Worm (Caenorhabditis elegans) whole organism, early embryonic: Measurements from ENCODE around the gene T26E4.2.
"Not testable (repeated sequence)": the region's sequence is repeated elsewhere in the genome, so short reads cannot be mapped to it uniquely, and the experiment has no call there.

Experiments used
- B0310.2 ChIP-seq: sonication (generic microtip); optimal IDR thresholded peaks from 2 replicates; lab custom pipeline; 2016; ENCODE audit warnings: mild to moderate bottlenecking, missing genetic modification characterization, missing compliant biosample characterization
- F13C5.2 ChIP-seq: sonication (generic microtip); optimal IDR thresholded peaks from 2 replicates; lab custom pipeline; 2017; ENCODE audit warnings: mild to moderate bottlenecking, missing genetic modification characterization, inconsistent platforms, missing compliant biosample characterization
- aly-1 ChIP-seq: sonication (generic microtip); optimal IDR thresholded peaks from 2 replicates; lab custom pipeline; 2016; ENCODE audit warnings: missing genetic modification characterization, missing compliant biosample characterization
- ama-1 ChIP-seq: fragments of 150-350 bp; optimal IDR thresholded peaks from 2 replicates; lab custom pipeline; 2014
- ceh-13 ChIP-seq: fragments of 200-800 bp; sonication (Bioruptor generic); optimal IDR thresholded peaks from 2 replicates; lab custom pipeline; 2018; ENCODE audit warnings: mild to moderate bottlenecking, missing genetic modification characterization, missing compliant biosample characterization
- ceh-36 ChIP-seq: sonication (generic microtip); optimal IDR thresholded peaks from 2 replicates; lab custom pipeline; 2016; ENCODE audit warnings: missing genetic modification characterization, inconsistent platforms, missing compliant biosample characterization
- ets-7 ChIP-seq: sonication (generic microtip); optimal IDR thresholded peaks from 2 replicates; lab custom pipeline; 2016; ENCODE audit warnings: missing genotype, missing genetic modification characterization, missing compliant biosample characterization
- flt-1 ChIP-seq: fragments of 200-800 bp; sonication (Bioruptor generic); IDR thresholded peaks from 2 replicates; pipeline ENCODE4 v1.3.6; 2022; ENCODE audit warnings: missing genetic modification characterization, missing compliant biosample characterization
- hmbx-1 ChIP-seq: sonication (generic microtip); optimal IDR thresholded peaks from 2 replicates; lab custom pipeline; 2016; ENCODE audit warnings: mild to moderate bottlenecking, missing genetic modification characterization, missing compliant biosample characterization
- hmg-4 ChIP-seq: fragments of 200-800 bp; sonication (Bioruptor generic); optimal IDR thresholded peaks from 2 replicates; lab custom pipeline; 2018; ENCODE audit warnings: mild to moderate bottlenecking, missing genetic modification characterization, missing compliant biosample characterization
- pes-1 ChIP-seq: fragments of 200-800 bp; sonication (Bioruptor generic); IDR thresholded peaks from 2 replicates; pipeline ENCODE4 v1.3.6; 2022; ENCODE audit warnings: missing genetic modification reagents, missing genetic modification characterization, missing compliant biosample characterization
- scrt-1 ChIP-seq: fragments of 200-800 bp; sonication (Bioruptor generic); IDR thresholded peaks from 2 replicates; pipeline ENCODE4 v1.3.6; 2022; ENCODE audit warnings: missing genetic modification characterization, missing compliant biosample characterization
- sea-1 ChIP-seq: fragments of 200-800 bp; sonication (Bioruptor generic); conservative IDR thresholded peaks from 2 replicates; pipeline ENCODE4 v1.3.6; 2022; ENCODE audit warnings: missing genetic modification characterization, missing compliant biosample characterization
- tbx-11 ChIP-seq: fragments of 200-800 bp; sonication (Bioruptor generic); IDR thresholded peaks from 2 replicates; pipeline ENCODE4 v1.3.6; 2022; ENCODE audit warnings: missing genetic modification characterization, missing compliant biosample characterization
- tbx-37 ChIP-seq: fragments of 200-800 bp; sonication (Bioruptor generic); conservative IDR thresholded peaks from 2 replicates; pipeline ENCODE4 v1.3.6; 2022; ENCODE audit warnings: missing genetic modification reagents, missing genetic modification characterization, missing compliant biosample characterization
- tra-4 ChIP-seq: sonication (generic microtip); optimal IDR thresholded peaks from 2 replicates; lab custom pipeline; 2017; ENCODE audit warnings: missing genetic modification characterization, missing compliant biosample characterization

T26E4.2 gene

ce11 chrV:15750130-15750529 lies 31.1 kb upstream of the T26E4.2 start, which contains the start of gene str-6:
Gene str-6, minus strand, starts transcription at chrV:15750230.
- TF ChIP-seq hmbx-1 (tag; lab: Kevin White, UChicago) = no peak
- TF ChIP-seq B0310.2 = no peak
- TF ChIP-seq scrt-1 (GFP tag; lab: Robert Waterston, UW) = no peak
- no peak for TF ChIP-seq tbx-37 (GFP tag; lab: Robert Waterston, UW)
- TF ChIP-seq flt-1 (GFP tag; lab: Robert Waterston, UW) = no peak
- no peak for TF ChIP-seq sea-1
- no peak for TF ChIP-seq tbx-11 (GFP tag; lab: Robert Waterston, UW)
- no peak for TF ChIP-seq tra-4
- TF ChIP-seq ceh-36 (tag; lab: Kevin White, UChicago) = no peak

ce11 chrV:15752049-15752448 lies 29.1 kb upstream of the T26E4.2 start, which contains the start of gene str-43:
Gene str-43, minus strand, starts transcription at chrV:15752149.
- TF ChIP-seq flt-1 (GFP tag; lab: Robert Waterston, UW) (no peak), hmbx-1 (tag; lab: Kevin White, UChicago) (no peak), ama-1 (lab: Kevin White, UChicago) (no peak), pes-1 (GFP tag; lab: Robert Waterston, UW) (no peak)

ce11 chrV:15752941-15753340 lies 28.2 kb upstream of the T26E4.2 start, which contains the start of gene str-5:
Gene str-5, plus strand, starts transcription at chrV:15753241.
- TF ChIP-seq sea-1; ama-1 (lab: Kevin White, UChicago); ceh-13 (GFP tag; lab: Kevin White, UChicago): not testable (repeated sequence)

DNA sequence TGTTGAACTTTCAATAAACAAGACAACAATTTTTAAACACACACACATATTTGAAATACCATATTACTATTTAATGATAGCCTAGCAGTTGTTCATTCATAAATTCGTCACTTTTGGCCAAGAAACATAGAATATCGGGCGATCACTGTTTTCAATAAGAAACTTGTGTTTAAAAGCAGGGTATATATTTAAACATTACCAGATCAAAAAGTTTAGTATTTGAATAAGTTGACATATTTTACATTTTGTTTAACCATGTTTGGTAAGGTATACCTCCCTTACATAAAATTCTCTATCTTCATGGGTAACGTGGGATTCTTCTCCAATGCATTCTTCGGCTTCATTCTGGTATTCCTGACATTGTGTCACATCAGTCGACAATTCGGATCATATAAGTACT lies 26.5 kb upstream of the T26E4.2 start, which contains the start of gene str-8:
Gene str-8, plus strand, starts transcription at position 301 of the 400 bp plus-strand sequence.
- not testable (repeated sequence) for TF ChIP-seq F13C5.2; sea-1; tbx-37 (GFP tag; lab: Robert Waterston, UW)

DNA sequence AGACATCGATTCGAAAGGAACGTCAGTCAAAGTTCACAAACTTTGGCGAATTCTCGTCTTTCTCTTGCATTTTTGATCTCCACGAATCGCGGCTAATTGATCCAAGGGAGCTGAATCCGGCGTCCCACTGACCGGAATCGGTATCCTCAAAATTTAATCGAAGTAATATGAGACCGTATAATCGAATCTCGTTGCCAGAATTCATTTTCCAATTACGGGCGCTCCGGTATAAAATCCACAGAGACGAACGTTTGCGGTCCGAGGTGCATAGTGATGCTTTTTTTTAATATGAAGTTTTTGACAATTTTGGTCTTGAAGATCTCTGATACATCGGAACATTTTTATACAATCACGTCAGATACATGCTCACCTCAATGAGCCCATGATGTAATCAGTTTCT lies 23.5 kb upstream of the T26E4.2 start:
- TF ChIP-seq ama-1 (lab: Kevin White, UChicago) (no peak), aly-1 (no peak), B0310.2 (no peak), tbx-11 (GFP tag; lab: Robert Waterston, UW) (no peak), tra-4 (no peak), tbx-37 (GFP tag; lab: Robert Waterston, UW) (no peak), hmg-4 (GFP tag; lab: Kevin White, UChicago) (no peak), sea-1 (no peak), ceh-36 (tag; lab: Kevin White, UChicago) (no peak)

DNA sequence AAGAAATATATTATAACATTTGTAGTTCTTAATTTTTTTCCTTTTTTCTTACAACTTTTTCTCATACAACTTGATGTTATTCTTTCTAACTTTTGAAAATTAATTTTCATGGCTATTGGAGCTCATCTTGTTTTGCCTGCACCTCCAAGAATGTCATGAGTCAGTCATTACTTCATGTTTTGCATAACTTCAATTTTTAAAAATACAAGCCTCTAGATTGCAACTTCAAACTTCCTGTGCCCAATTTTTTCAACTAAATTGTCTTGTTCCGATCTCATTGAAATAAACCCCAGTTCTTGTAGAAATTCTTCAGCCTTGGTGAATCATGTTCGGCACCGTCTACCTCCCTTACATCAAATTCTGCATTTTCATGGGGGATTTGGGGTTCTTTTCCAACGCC lies 22.7 kb upstream of the T26E4.2 start, which contains the start of gene str-9:
Gene str-9, plus strand, starts transcription at position 301 of the 400 bp plus-strand sequence.
- TF ChIP-seq ama-1 (lab: Kevin White, UChicago) = no peak
- no peak for TF ChIP-seq ets-7
- TF ChIP-seq tbx-37 (GFP tag; lab: Robert Waterston, UW) = no peak
- TF ChIP-seq tbx-11 (GFP tag; lab: Robert Waterston, UW) = no peak

DNA sequence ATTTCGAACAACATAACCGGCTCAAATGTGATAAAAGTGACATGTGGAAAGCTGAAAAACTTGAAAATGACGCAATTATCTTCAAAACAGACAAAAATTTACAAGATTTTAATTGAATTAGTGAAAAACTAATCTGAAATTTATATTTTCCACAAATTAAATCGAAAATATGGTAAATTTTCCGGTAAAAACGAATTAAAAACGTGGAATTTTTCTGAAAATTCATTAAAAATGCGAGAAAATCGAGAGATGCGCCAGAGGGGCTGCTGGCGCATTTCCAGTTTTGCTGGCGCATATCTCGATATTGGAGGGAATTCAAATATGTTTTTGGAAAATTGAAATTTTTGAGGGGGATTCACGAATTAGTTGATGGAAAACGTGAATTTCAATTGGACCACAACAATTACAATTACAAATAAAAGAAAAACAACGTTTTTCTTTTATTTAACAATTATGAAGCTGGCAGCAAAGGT lies 15.0 kb upstream of the T26E4.2 start, which contains the start of the genes haf-3 and F57A10.2:
Gene haf-3, minus strand, starts transcription at position 51 of the 473 bp plus-strand sequence.
Gene F57A10.2, plus strand, starts transcription at position 454 of the 473 bp plus-strand sequence.
- TF ChIP-seq ceh-13 (GFP tag; lab: Kevin White, UChicago) = no peak
- no peak for TF ChIP-seq hmg-4 (GFP tag; lab: Kevin White, UChicago)
- peak; percentile 66 for TF ChIP-seq F13C5.2
- no peak for TF ChIP-seq B0310.2
- TF ChIP-seq ets-7 = no peak
- 0 out of 2 replicates have a peak, but pooled peaks have one; percentile 13 for TF ChIP-seq flt-1 (GFP tag; lab: Robert Waterston, UW)
- no peak for TF ChIP-seq hmbx-1 (tag; lab: Kevin White, UChicago)

DNA sequence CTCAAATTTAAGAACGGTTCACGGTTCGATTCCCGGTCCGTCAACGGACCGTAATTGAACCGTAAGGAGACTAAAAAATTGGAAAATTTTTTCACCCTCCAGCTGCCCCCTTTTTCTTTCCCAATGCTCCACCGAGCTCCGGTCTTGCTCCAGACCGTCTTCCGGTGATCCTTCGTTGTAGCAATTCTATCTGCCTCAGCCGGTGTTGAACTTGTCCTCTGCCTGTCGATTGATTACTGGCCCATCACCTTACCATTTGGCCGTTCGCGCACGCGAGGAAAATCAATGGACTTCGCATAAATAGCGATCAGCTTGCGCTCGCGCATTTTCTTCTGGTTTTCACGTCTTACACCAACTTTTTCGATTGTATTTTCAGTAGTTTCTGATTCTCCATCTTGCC lies 13.8 kb upstream of the T26E4.2 start:
- peak; percentile 28; the same call in 1 of the 2 replicates for TF ChIP-seq flt-1 (GFP tag; lab: Robert Waterston, UW)
- TF ChIP-seq pes-1 (GFP tag; lab: Robert Waterston, UW) = peak; percentile 73
- peak; percentile 51; the same call in 1 of the 2 replicates for TF ChIP-seq scrt-1 (GFP tag; lab: Robert Waterston, UW)

DNA sequence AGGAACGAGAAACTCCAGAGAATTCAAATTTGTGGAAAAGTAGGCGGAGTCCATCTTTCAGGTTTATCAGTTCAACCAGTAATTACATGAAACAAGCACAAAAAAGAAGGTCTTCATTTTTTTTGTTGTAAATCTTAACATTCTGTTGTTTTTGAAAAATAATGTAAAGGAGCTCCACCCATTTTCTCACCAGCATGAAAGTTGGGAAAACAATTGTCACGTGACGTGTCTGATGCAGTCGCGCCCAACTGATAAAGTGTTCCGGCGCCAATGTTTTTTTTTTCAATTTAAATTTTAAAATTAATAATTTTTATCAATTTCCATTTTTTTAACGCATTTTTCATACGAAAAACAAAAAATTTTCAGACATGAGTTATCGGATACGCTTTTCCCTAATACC lies 12.1 kb upstream of the T26E4.2 start, which contains the start of gene F57A10.4:
Gene F57A10.4, plus strand, starts transcription at position 367 of the 400 bp plus-strand sequence.
- TF ChIP-seq ceh-36 (tag; lab: Kevin White, UChicago) (no peak), B0310.2 (no peak), sea-1 (no peak), pes-1 (GFP tag; lab: Robert Waterston, UW) (no peak), hmbx-1 (tag; lab: Kevin White, UChicago) (no peak), F13C5.2 (no peak), tra-4 (no peak), scrt-1 (GFP tag; lab: Robert Waterston, UW) (no peak), tbx-37 (GFP tag; lab: Robert Waterston, UW) (no peak), ets-7 (no peak), hmg-4 (GFP tag; lab: Kevin White, UChicago) (no peak), ceh-13 (GFP tag; lab: Kevin White, UChicago) (no peak), ama-1 (lab: Kevin White, UChicago) (no peak), tbx-11 (GFP tag; lab: Robert Waterston, UW) (no peak)
